Fruit fly (Drosophila melanogaster) whole organism, adult: ENCODE measurements around the gene ppk13.
A peak's percentile ranks its signal among the peaks of the same experiment; 100 is the strongest.

Experiments used
- CG5204 ChIP-seq: fragments of 200-800 bp; sonication (Bioruptor generic); optimal IDR thresholded peaks from 2 replicates; lab custom pipeline; 2016; ENCODE audit warnings: missing biosample characterization, missing genetic modification characterization
- Crg-1 ChIP-seq: fragments of 200-800 bp; sonication (Bioruptor generic); optimal IDR thresholded peaks from 2 replicates; lab custom pipeline; 2016; ENCODE audit warnings: missing biosample characterization, missing genetic modification characterization
- kay ChIP-seq: fragments of 200-800 bp; sonication (Bioruptor generic); peaks from one replicate; lab custom pipeline; 2016; ENCODE audit warnings: missing biosample characterization, missing genetic modification characterization, borderline replicate concordance

ppk13 gene

DNA sequence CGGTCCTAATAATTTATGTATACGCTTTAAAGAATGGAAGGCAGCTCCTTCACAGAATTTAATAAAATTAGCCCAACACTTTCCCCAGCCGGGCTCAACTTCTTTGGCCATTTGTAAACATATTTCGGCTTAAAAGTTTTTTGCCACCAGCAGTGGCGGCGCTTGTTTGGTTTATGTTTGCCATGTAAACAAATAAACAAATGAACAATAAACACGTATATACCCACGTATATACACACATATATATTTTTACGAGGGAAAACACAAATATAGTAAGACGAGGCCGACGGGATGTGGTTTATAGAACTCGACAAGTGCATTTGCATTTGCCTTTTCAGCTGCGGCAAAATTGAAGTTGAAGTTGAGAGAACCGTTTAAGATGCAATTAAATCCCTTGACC is 50.8 kb downstream of the ppk13 start:
- TF ChIP-seq kay (GFP tag; lab: Kevin White, UChicago) (peak; percentile 9), CG5204 (GFP tag; lab: Kevin White, UChicago) (no peak), Crg-1 (GFP tag; lab: Kevin White, UChicago) (no peak)
